Worm (Caenorhabditis elegans) whole organism, late embryonic: ENCODE results near the gene nep-16.

Experiments
- pha-2 ChIP-seq: sonication (generic microtip); optimal IDR thresholded peaks from 2 replicates; lab custom pipeline; 2017; ENCODE audit warnings: mild to moderate bottlenecking, missing genetic modification characterization, missing compliant biosample characterization
- pha-4 ChIP-seq: fragments of 150-350 bp; optimal IDR thresholded peaks from 2 replicates; lab custom pipeline; 2018; ENCODE audit warnings: missing biosample characterization, missing genetic modification reagents, missing genetic modification characterization
- unc-55 ChIP-seq: sonication (generic microtip); optimal IDR thresholded peaks from 2 replicates; lab custom pipeline; 2017; ENCODE audit warnings: missing biosample characterization, missing genetic modification reagents, missing genetic modification characterization
- zip-5 ChIP-seq: sonication (generic microtip); optimal IDR thresholded peaks from 2 replicates; lab custom pipeline; 2016; ENCODE audit warnings: missing genetic modification characterization, missing compliant biosample characterization

DNA sequence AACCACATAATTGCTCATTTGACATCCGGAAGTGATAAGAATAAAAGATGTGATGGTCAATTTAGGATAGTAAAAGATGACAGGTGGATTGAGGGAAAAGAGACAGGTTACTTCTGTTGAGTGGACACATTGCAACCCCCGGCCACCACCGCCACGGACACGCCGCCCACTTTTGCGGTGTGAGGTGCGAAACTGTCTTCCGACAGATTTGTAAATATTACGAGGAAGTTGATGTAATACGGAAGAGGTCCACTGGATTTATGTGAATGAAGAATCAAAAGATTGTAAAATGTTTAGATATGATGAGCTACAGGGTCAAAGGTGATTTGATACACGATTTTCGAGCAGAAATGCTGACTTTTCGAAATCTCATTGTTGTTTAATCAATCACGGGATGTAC lies 31.2 kb upstream of the nep-16 start, which contains the start of gene C08G9.2:
- TF ChIP-seq zip-5 (no peak), pha-4 (tag; lab: Kevin White, UChicago) (no peak), pha-2 (tag; lab: Kevin White, UChicago) (no peak), unc-55 (GFP tag; lab: Kevin White, UChicago) (no peak)
